Worm (Caenorhabditis elegans) whole organism, early embryonic: ENCODE measurements around the gene ZK666.11.

Experiments
- ama-1 ChIP-seq: fragments of 150-350 bp; optimal IDR thresholded peaks from 2 replicates; lab custom pipeline; 2014
- ceh-36 ChIP-seq: sonication (generic microtip); optimal IDR thresholded peaks from 2 replicates; lab custom pipeline; 2016; ENCODE audit warnings: missing genetic modification characterization, inconsistent platforms, missing compliant biosample characterization
- ets-7 ChIP-seq: sonication (generic microtip); optimal IDR thresholded peaks from 2 replicates; lab custom pipeline; 2016; ENCODE audit warnings: missing genotype, missing genetic modification characterization, missing compliant biosample characterization
- flt-1 ChIP-seq: fragments of 200-800 bp; sonication (Bioruptor generic); IDR thresholded peaks from 2 replicates; pipeline ENCODE4 v1.3.6; 2022; ENCODE audit warnings: missing genetic modification characterization, missing compliant biosample characterization
- hmg-4 ChIP-seq: fragments of 200-800 bp; sonication (Bioruptor generic); optimal IDR thresholded peaks from 2 replicates; lab custom pipeline; 2018; ENCODE audit warnings: mild to moderate bottlenecking, missing genetic modification characterization, missing compliant biosample characterization
- sea-1 ChIP-seq: fragments of 200-800 bp; sonication (Bioruptor generic); conservative IDR thresholded peaks from 2 replicates; pipeline ENCODE4 v1.3.6; 2022; ENCODE audit warnings: missing genetic modification characterization, missing compliant biosample characterization
- tbx-37 ChIP-seq: fragments of 200-800 bp; sonication (Bioruptor generic); conservative IDR thresholded peaks from 2 replicates; pipeline ENCODE4 v1.3.6; 2022; ENCODE audit warnings: missing genetic modification reagents, missing genetic modification characterization, missing compliant biosample characterization

ce11 chrII:10516375-10516774 is 34.1 kb downstream of the ZK666.11 start:
- no peak for TF ChIP-seq ama-1 (lab: Kevin White, UChicago)
- TF ChIP-seq ceh-36 (tag; lab: Kevin White, UChicago): no peak
- no peak for TF ChIP-seq ets-7 (tag; lab: Kevin White, UChicago)
- no peak for TF ChIP-seq flt-1 (GFP tag; lab: Robert Waterston, UW)
- TF ChIP-seq tbx-37: no peak
- TF ChIP-seq sea-1 (GFP tag; lab: Robert Waterston, UW): no peak
- no peak for TF ChIP-seq hmg-4 (GFP tag; lab: Kevin White, UChicago)
